Worm (Caenorhabditis elegans) whole organism, L1 larva: ENCODE measurements around the gene F59A1.6.

Experiments used
- blmp-1 ChIP-seq: fragments of 150-350 bp; optimal IDR thresholded peaks from 2 replicates; lab custom pipeline; 2014; ENCODE audit warnings: missing biosample characterization, missing genetic modification characterization
- egl-27 ChIP-seq, 2 experiments: fragments of 150-350 bp in 1 of 2; sonication (generic microtip); optimal IDR thresholded peaks; 3 replicates each; lab custom pipeline; 2017 to 2018; ENCODE audit warnings: missing biosample characterization in 2 of 2, missing genetic modification characterization in 2 of 2, missing genetic modification reagents in 2 of 2
- elt-2 ChIP-seq: sonication (generic microtip); optimal IDR thresholded peaks from 2 replicates; lab custom pipeline; 2016; ENCODE audit warnings: missing genetic modification characterization, mild to moderate bottlenecking, inconsistent platforms, missing compliant biosample characterization, missing genetic modification reagents
- jun-1 ChIP-seq: fragments of 150-350 bp; optimal IDR thresholded peaks from 2 replicates; lab custom pipeline; 2014; ENCODE audit warnings: missing biosample characterization, missing genetic modification reagents, missing genetic modification characterization
- nhr-11 ChIP-seq: fragments of 150-350 bp; optimal IDR thresholded peaks from 2 replicates; lab custom pipeline; 2014; ENCODE audit warnings: missing biosample characterization, missing genetic modification characterization
- nhr-28 ChIP-seq: fragments of 150-350 bp; optimal IDR thresholded peaks from 2 replicates; lab custom pipeline; 2014; ENCODE audit warnings: missing biosample characterization, missing genetic modification characterization
- pag-3 ChIP-seq: sonication (generic microtip); optimal IDR thresholded peaks from 2 replicates; lab custom pipeline; 2017; ENCODE audit warnings: missing genetic modification characterization, mild to moderate bottlenecking, missing compliant biosample characterization, antibody characterized with exemption, borderline replicate concordance; ENCODE audit not compliant: insufficient read depth
- skn-1 ChIP-seq: fragments of 150-350 bp; optimal IDR thresholded peaks from 2 replicates; lab custom pipeline; 2014; ENCODE audit warnings: missing biosample characterization, missing genetic modification characterization
- tbx-2 ChIP-seq: sonication (generic microtip); optimal IDR thresholded peaks from 2 replicates; lab custom pipeline; 2016; ENCODE audit warnings: missing genetic modification characterization, missing compliant biosample characterization
- unc-130 ChIP-seq: fragments of 150-350 bp; optimal IDR thresholded peaks from 2 replicates; lab custom pipeline; 2017; ENCODE audit warnings: missing biosample characterization, missing genetic modification characterization, inconsistent platforms
- unc-62 ChIP-seq: fragments of 150-350 bp; optimal IDR thresholded peaks from 2 replicates; lab custom pipeline; 2014; ENCODE audit warnings: missing biosample characterization, missing genetic modification reagents, missing genetic modification characterization
- ztf-11 ChIP-seq, 2 experiments: sonication (generic microtip); optimal IDR thresholded peaks; 2 replicates each; lab custom pipeline; 2016 to 2017; ENCODE audit warnings: missing genetic modification characterization in 2 of 2, missing biosample characterization in 1 of 2, missing compliant biosample characterization in 1 of 2

DNA sequence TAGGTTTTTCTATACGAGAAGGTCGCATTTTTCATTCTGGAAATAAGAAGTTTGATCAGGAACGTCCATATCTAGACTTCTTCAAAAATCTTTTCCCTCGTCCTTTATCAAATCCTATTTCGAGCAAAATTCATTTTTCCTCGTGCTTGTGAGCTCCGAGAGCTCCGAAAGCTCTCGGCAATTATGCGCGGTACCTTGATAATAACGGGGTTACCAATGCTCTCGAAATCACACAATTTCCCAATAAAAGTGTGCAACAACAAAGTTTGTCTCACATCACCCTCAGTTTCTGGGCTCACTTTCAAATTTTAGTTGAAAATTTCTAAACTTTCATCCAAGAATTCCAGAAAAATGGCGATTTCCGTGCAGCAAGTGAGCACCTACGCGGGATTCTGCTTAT lies 16.4 kb upstream of the F59A1.6 start, which contains the start of gene str-89:
- TF ChIP-seq unc-130 (tag; lab: Kevin White, UChicago) (no peak), unc-62 (GFP tag; lab: Kevin White, UChicago) (no peak), nhr-28 (tag; lab: Kevin White, UChicago) (no peak), egl-27 (tag; optimal IDR thresholded peaks at IDR 0.05; lab: Kevin White, UChicago) (no peak), elt-2 (tag; lab: Kevin White, UChicago) (no peak), blmp-1 (no peak), skn-1 (no peak), ztf-11 (tag; optimal IDR thresholded peaks at IDR 0.05; lab: Kevin White, UChicago) (no peak), pag-3 (tag; lab: Kevin White, UChicago) (no peak), jun-1 (tag; lab: Kevin White, UChicago) (no peak), nhr-11 (no peak), tbx-2 (tag; lab: Kevin White, UChicago) (no peak)
